Fruit fly (Drosophila melanogaster): Measurements from ENCODE around the gene CG13482.

DNA sequence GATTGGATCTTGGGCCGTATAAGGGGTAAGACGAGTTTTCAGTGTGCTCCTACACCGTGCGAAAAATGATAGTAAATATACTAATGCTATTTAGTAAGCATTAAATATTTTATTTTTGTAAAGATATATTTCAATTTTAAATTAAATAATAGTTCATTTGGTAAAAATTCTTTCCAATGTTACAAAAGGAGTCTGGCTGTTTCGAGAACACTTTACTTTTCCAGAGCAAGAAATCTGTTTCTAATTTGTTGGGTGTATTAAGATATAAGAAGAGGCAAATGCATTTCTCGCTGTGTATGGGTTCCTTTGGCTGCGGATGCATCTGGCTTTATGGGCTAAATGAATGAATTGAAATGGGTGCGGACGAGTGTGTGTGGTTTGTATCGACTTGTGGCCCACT lies 3.9 kb upstream of the CG13482 start:
- no peak for TF ChIP-seq pan (optimal IDR thresholded peaks at IDR 0.05)
- no peak for TF ChIP-seq EcR (GFP tag; optimal IDR thresholded peaks at IDR 0.05)

All from whole organism.